Fruit fly (Drosophila melanogaster) whole organism, embryonic: ENCODE results near the gene SclA.

Source experiments
- Abd-B ChIP-seq: fragments of 200-800 bp; sonication (Bioruptor generic); optimal IDR thresholded peaks from 2 replicates; lab custom pipeline; 2018; ENCODE audit warnings: missing biosample characterization, mild to moderate bottlenecking, missing genetic modification characterization, moderate library complexity
- CG10366 ChIP-seq: fragments of 200-800 bp; sonication (Bioruptor generic); IDR thresholded peaks from 2 replicates; pipeline ENCODE4 v1.3.6; 2022; ENCODE audit warnings: missing biosample characterization, missing genetic modification characterization
- CG11504 ChIP-seq: fragments of 200-800 bp; sonication (Bioruptor generic); optimal IDR thresholded peaks from 3 replicates; lab custom pipeline; 2019; ENCODE audit warnings: missing biosample characterization, mild to moderate bottlenecking, missing genetic modification characterization, moderate library complexity
- CG12219 ChIP-seq: fragments of 200-800 bp; sonication (Bioruptor generic); optimal IDR thresholded peaks from 3 replicates; lab custom pipeline; 2018; ENCODE audit warnings: missing biosample characterization, mild to moderate bottlenecking, missing genetic modification characterization
- CG12769 ChIP-seq: fragments of 200-800 bp; sonication (Bioruptor generic); optimal IDR thresholded peaks from 2 replicates; lab custom pipeline; 2019; ENCODE audit warnings: missing biosample characterization, mild to moderate bottlenecking, missing genetic modification characterization, moderate library complexity
- CG13296 ChIP-seq: fragments of 200-800 bp; sonication (Bioruptor generic); optimal IDR thresholded peaks from 3 replicates; lab custom pipeline; 2018; ENCODE audit warnings: missing biosample characterization, mild to moderate bottlenecking, missing genetic modification characterization
- CG1603 ChIP-seq: fragments of 200-800 bp; sonication (Bioruptor generic); optimal IDR thresholded peaks from 2 replicates; lab custom pipeline; 2019; ENCODE audit warnings: missing biosample characterization, mild to moderate bottlenecking, missing genetic modification characterization, moderate library complexity
- CG17361 ChIP-seq: fragments of 200-800 bp; sonication (Bioruptor generic); IDR thresholded peaks from 3 replicates; pipeline ENCODE4 v1.3.6; 2022; ENCODE audit warnings: missing biosample characterization, missing genetic modification characterization
- CG18619 ChIP-seq: fragments of 200-800 bp; sonication (Bioruptor generic); optimal IDR thresholded peaks from 3 replicates; lab custom pipeline; 2017; ENCODE audit warnings: missing biosample characterization, mild to moderate bottlenecking, missing genetic modification characterization
- CG30403 ChIP-seq: fragments of 200-800 bp; sonication (Bioruptor generic); optimal IDR thresholded peaks from 3 replicates; lab custom pipeline; 2016; ENCODE audit warnings: missing biosample characterization, missing genetic modification characterization
- CG3281 ChIP-seq: fragments of 200-800 bp; sonication (Bioruptor generic); optimal IDR thresholded peaks from 3 replicates; lab custom pipeline; 2017; ENCODE audit warnings: missing biosample characterization, mild to moderate bottlenecking, missing genetic modification characterization
- CG5245 ChIP-seq: fragments of 200-800 bp; sonication (Bioruptor generic); optimal IDR thresholded peaks from 3 replicates; lab custom pipeline; 2016; ENCODE audit warnings: missing biosample characterization, missing genetic modification characterization
- CG7839 ChIP-seq: fragments of 200-800 bp; sonication (Bioruptor generic); optimal IDR thresholded peaks from 3 replicates; lab custom pipeline; 2018; ENCODE audit warnings: missing biosample characterization, mild to moderate bottlenecking, missing genetic modification characterization, moderate library complexity
- CG8281 ChIP-seq: fragments of 200-800 bp; sonication (Bioruptor generic); optimal IDR thresholded peaks from 2 replicates; lab custom pipeline; 2018; ENCODE audit warnings: missing biosample characterization, mild to moderate bottlenecking, missing genetic modification characterization, moderate library complexity
- CG8290 ChIP-seq, 3 experiments: fragments of 200-800 bp; sonication (Bioruptor generic); optimal IDR thresholded peaks; 2 replicates each; lab custom pipeline; 2016 to 2019; ENCODE audit warnings: missing biosample characterization in 3 of 3, missing genetic modification characterization in 3 of 3, mild to moderate bottlenecking in 2 of 3, moderate library complexity in 1 of 3
- CG8388 ChIP-seq: fragments of 200-800 bp; sonication (Bioruptor generic); optimal IDR thresholded peaks from 2 replicates; lab custom pipeline; 2019; ENCODE audit warnings: missing biosample characterization, mild to moderate bottlenecking, missing genetic modification characterization, moderate library complexity
- CHES-1-like ChIP-seq: fragments of 200-800 bp; sonication (Bioruptor generic); optimal IDR thresholded peaks from 2 replicates; lab custom pipeline; 2016; ENCODE audit warnings: missing biosample characterization, missing genetic modification characterization
- D ChIP-seq, 2 experiments: fragments of 200-800 bp in 1 of 2; fragments of >200 bp in 1 of 2; sonication (Bioruptor generic) in 1 of 2; optimal IDR thresholded peaks; 2 replicates in 1 of 2; 3 replicates in 1 of 2; lab custom pipeline; 2017; ENCODE audit warnings: mild to moderate bottlenecking in 1 of 2, missing biosample characterization in 1 of 2, missing genetic modification characterization in 1 of 2, missing genetic modification reagents in 1 of 2
- D19B ChIP-seq: fragments of 200-800 bp; sonication (Bioruptor generic); optimal IDR thresholded peaks from 2 replicates; lab custom pipeline; 2017; ENCODE audit warnings: missing biosample characterization, mild to moderate bottlenecking, missing genetic modification characterization
- Gug ChIP-seq: fragments of 200-800 bp; sonication (Bioruptor generic); IDR thresholded peaks from 4 replicates; pipeline ENCODE4 v1.3.6; 2022; ENCODE audit warnings: missing biosample characterization, missing genetic modification characterization
- Mrtf ChIP-seq: fragments of 200-800 bp; sonication (Bioruptor generic); IDR thresholded peaks from 3 replicates; pipeline ENCODE4 v1.3.6; 2022; ENCODE audit warnings: missing biosample characterization, missing genetic modification characterization
- Myb ChIP-seq: fragments of 200-800 bp; sonication (Bioruptor generic); optimal IDR thresholded peaks from 2 replicates; lab custom pipeline; 2016; ENCODE audit warnings: missing biosample characterization, missing genetic modification characterization
- Nf-YC ChIP-seq: fragments of 200-800 bp; optimal IDR thresholded peaks from 3 replicates; lab custom pipeline; 2019; ENCODE audit warnings: missing biosample characterization, mild to moderate bottlenecking, missing genetic modification characterization, moderate library complexity
- Oaz ChIP-seq: fragments of 200-800 bp; sonication (Bioruptor generic); IDR thresholded peaks from 2 replicates; pipeline ENCODE4 v1.3.6; 2022; ENCODE audit warnings: missing biosample characterization, missing genetic modification characterization
- Oli ChIP-seq: fragments of 200-800 bp; sonication (Bioruptor generic); optimal IDR thresholded peaks from 2 replicates; lab custom pipeline; 2018; ENCODE audit warnings: missing biosample characterization, mild to moderate bottlenecking, missing genetic modification characterization, moderate library complexity
- Six4 ChIP-seq: fragments of 200-800 bp; sonication (Bioruptor generic); optimal IDR thresholded peaks from 2 replicates; lab custom pipeline; 2016; ENCODE audit warnings: missing biosample characterization, missing genetic modification characterization
- Spps ChIP-seq: fragments of 200-800 bp; sonication (Bioruptor generic); optimal IDR thresholded peaks from 2 replicates; lab custom pipeline; 2018; ENCODE audit warnings: missing biosample characterization, mild to moderate bottlenecking, missing genetic modification characterization
- Xbp1 ChIP-seq: fragments of 200-800 bp; sonication (Bioruptor generic); optimal IDR thresholded peaks from 3 replicates; lab custom pipeline; 2016; ENCODE audit warnings: missing biosample characterization, mild to moderate bottlenecking, missing genetic modification characterization
- ab ChIP-seq: fragments of 200-800 bp; sonication (Bioruptor generic); optimal IDR thresholded peaks from 2 replicates; lab custom pipeline; 2016; ENCODE audit warnings: missing biosample characterization, missing genetic modification characterization
- bcd ChIP-seq: fragments of 200-800 bp; sonication (Bioruptor generic); optimal IDR thresholded peaks from 2 replicates; lab custom pipeline; 2017; ENCODE audit warnings: missing biosample characterization, mild to moderate bottlenecking, missing genetic modification characterization
- br ChIP-seq: fragments of >200 bp; optimal IDR thresholded peaks from 2 replicates; lab custom pipeline; 2017
- cg ChIP-seq: fragments of 200-800 bp; sonication (Bioruptor generic); optimal IDR thresholded peaks from 3 replicates; lab custom pipeline; 2019; ENCODE audit warnings: missing biosample characterization, mild to moderate bottlenecking, missing genetic modification characterization, moderate library complexity
- cwo ChIP-seq: fragments of 200-800 bp; sonication (Bioruptor generic); optimal IDR thresholded peaks from 3 replicates; lab custom pipeline; 2017; ENCODE audit warnings: missing biosample characterization, missing genetic modification characterization, mild to moderate bottlenecking, moderate library complexity, missing genetic modification reagents
- dimm ChIP-seq: fragments of 200-800 bp; sonication (Bioruptor generic); IDR thresholded peaks from 2 replicates; pipeline ENCODE4 v1.3.6; 2022; ENCODE audit warnings: missing biosample characterization, missing genetic modification characterization
- dysf ChIP-seq: fragments of 200-800 bp; sonication (Bioruptor generic); IDR thresholded peaks from 3 replicates; pipeline ENCODE4 v1.3.6; 2022; ENCODE audit warnings: missing biosample characterization, missing genetic modification characterization
- ems ChIP-seq: fragments of 200-800 bp; sonication (Bioruptor generic); optimal IDR thresholded peaks from 3 replicates; lab custom pipeline; 2016; ENCODE audit warnings: missing biosample characterization, missing genetic modification characterization
- esg ChIP-seq: fragments of 200-800 bp; sonication (Bioruptor generic); conservative IDR thresholded peaks from 2 replicates; pipeline ENCODE4 v1.3.6; 2022; ENCODE audit warnings: missing biosample characterization, missing genetic modification characterization
- kni ChIP-seq: fragments of 200-800 bp; sonication (Bioruptor generic); optimal IDR thresholded peaks from 3 replicates; lab custom pipeline; 2017; ENCODE audit warnings: mild to moderate bottlenecking, missing biosample characterization, missing genetic modification reagents, missing genetic modification characterization
- lbe ChIP-seq: fragments of 200-800 bp; sonication (Bioruptor generic); optimal IDR thresholded peaks from 2 replicates; lab custom pipeline; 2016; ENCODE audit warnings: missing biosample characterization, mild to moderate bottlenecking, missing genetic modification characterization
- mld ChIP-seq: fragments of 200-800 bp; sonication (Bioruptor generic); IDR thresholded peaks from 3 replicates; pipeline ENCODE4 v1.3.6; 2022; ENCODE audit warnings: missing biosample characterization, missing genetic modification characterization; ENCODE audit not compliant: partially characterized antibody
- pfk ChIP-seq: fragments of 200-800 bp; sonication (Bioruptor generic); optimal IDR thresholded peaks from 2 replicates; lab custom pipeline; 2018; ENCODE audit warnings: missing biosample characterization, mild to moderate bottlenecking, missing genetic modification characterization, moderate library complexity
- slou ChIP-seq: fragments of 200-800 bp; sonication (Bioruptor generic); optimal IDR thresholded peaks from 3 replicates; lab custom pipeline; 2016; ENCODE audit warnings: missing biosample characterization, missing genetic modification characterization
- sna ChIP-seq: fragments of 200-800 bp; sonication (Bioruptor generic); IDR thresholded peaks from 2 replicates; pipeline ENCODE4 v1.3.6; 2022; ENCODE audit warnings: missing biosample characterization, missing genetic modification characterization; ENCODE audit not compliant: partially characterized antibody
- tup ChIP-seq: fragments of 200-800 bp; sonication (Bioruptor generic); optimal IDR thresholded peaks from 2 replicates; lab custom pipeline; 2016; ENCODE audit warnings: missing biosample characterization, mild to moderate bottlenecking, missing genetic modification characterization, moderate library complexity
- vfl ChIP-seq: fragments of 200-800 bp; sonication (Bioruptor generic); optimal IDR thresholded peaks from 2 replicates; lab custom pipeline; 2016; ENCODE audit warnings: missing biosample characterization, missing genetic modification characterization
- vnd ChIP-seq: fragments of 200-800 bp; sonication (Bioruptor generic); IDR thresholded peaks from 3 replicates; pipeline ENCODE4 v1.3.6; 2022; ENCODE audit warnings: missing biosample characterization, missing genetic modification characterization; ENCODE audit not compliant: partially characterized antibody
- vvl ChIP-seq: fragments of 200-800 bp; sonication (Bioruptor generic); IDR thresholded peaks from 2 replicates; pipeline ENCODE4 v1.3.6; 2022; ENCODE audit warnings: missing biosample characterization, missing genetic modification characterization

Gene SclA

DNA sequence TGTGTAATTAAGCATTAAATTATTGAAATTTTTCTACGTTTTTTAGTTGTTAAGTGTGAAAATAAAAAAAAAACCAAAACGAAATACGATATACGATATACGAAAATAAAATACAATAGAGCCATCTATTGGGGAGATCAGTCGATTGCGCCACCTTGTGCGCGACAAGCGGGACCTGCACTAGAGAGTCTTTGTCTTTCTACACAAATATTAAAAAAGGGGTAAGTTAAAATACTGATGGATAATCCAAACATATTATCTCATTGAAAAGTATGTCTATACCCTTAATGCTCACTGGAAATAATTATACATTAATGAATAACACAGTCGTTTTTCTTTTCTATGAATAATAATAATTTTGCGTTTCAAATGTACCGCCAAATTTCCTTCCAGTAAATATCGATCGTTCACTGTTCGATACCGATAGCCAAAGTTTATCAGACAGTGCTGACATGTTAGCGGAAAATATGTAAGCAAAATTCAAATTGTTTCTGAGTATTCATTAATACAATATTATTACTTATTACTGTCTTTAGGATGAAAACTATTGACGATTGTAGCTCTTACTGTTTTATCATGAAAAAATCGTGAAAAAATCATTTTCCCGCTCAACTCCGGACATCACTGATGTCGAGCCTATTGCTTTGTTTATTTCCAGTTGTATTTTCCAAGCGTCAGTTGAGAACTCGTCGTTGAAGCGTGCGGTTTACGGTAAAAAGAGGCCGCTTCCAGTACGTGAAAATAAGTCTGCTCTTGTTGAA is 21.6 kb upstream of the SclA start, which contains the start of gene mdy (continued):
- TF ChIP-seq Spps (tag; lab: Kevin White, UChicago) (no peak), Xbp1 (GFP tag; lab: Kevin White, UChicago) (peak; percentile 72), CG8290 (GFP tag; optimal IDR thresholded peaks at IDR 0.05; lab: Kevin White, UChicago) (peak; percentile 68), CG8290 (tag; optimal IDR thresholded peaks at IDR 0.05; lab: Kevin White, UChicago) (peak in 1 of 2 experiments; percentile 66), sna (GFP tag; lab: Robert Waterston, UW) (no peak; the same call in 1 of the 2 replicates), Myb (GFP tag; lab: Kevin White, UChicago) (peak; percentile 32), kni (GFP tag; lab: Kevin White, UChicago) (peak; percentile 8), vnd (GFP tag; lab: Robert Waterston, UW) (0 out of 3 replicates have a peak, but pooled peaks have one; percentile 33), esg (GFP tag; lab: Robert Waterston, UW) (peak; percentile 58), slou (GFP tag; lab: Kevin White, UChicago) (peak; percentile 29), Mrtf (GFP tag; lab: Robert Waterston, UW) (peak; percentile 47; the same call in 1 of the 3 replicates), Gug (peak; percentile 51; the same call in 2 of the 4 replicates), CG5245 (peak; percentile 32), dysf (GFP tag; lab: Robert Waterston, UW) (peak; percentile 55; the same call in 2 of the 3 replicates), ems (GFP tag; lab: Kevin White, UChicago) (peak; percentile 48), Six4 (GFP tag; lab: Kevin White, UChicago) (peak; percentile 33), ab (GFP tag; lab: Kevin White, UChicago) (peak; percentile 36), D19B (peak; percentile 36), CG11504 (tag; lab: Kevin White, UChicago) (peak; percentile 65), CG1603 (peak; percentile 72), vfl (peak; percentile 62), mld (GFP tag; lab: Robert Waterston, UW) (0 out of 3 replicates have a peak, but pooled peaks have one; percentile 25), CG18619 (GFP tag; lab: Kevin White, UChicago) (peak; percentile 34), CG7839 (peak; percentile 44), CG10366 (GFP tag; lab: Robert Waterston, UW) (peak; percentile 49), br (no peak), Nf-YC (tag; lab: Kevin White, UChicago) (peak; percentile 48), bcd (GFP tag; lab: Kevin White, UChicago) (peak; percentile 28), CG8281 (tag; lab: Kevin White, UChicago) (peak; percentile 10), CG12219 (no peak), Oli (tag; lab: Kevin White, UChicago) (peak; percentile 60), CG17361 (GFP tag; lab: Robert Waterston, UW) (peak; percentile 70; the same call in 2 of the 3 replicates), CG13296 (GFP tag; lab: Kevin White, UChicago) (no peak), tup (peak; percentile 29), Abd-B (GFP tag; lab: Kevin White, UChicago) (peak; percentile 7), CG3281 (peak; percentile 33), cg (GFP tag; lab: Kevin White, UChicago) (no peak), lbe (peak; percentile 61), CG12769 (tag; lab: Kevin White, UChicago) (peak; percentile 56), CG8388 (GFP tag; lab: Kevin White, UChicago) (peak; percentile 52), CG30403 (peak; percentile 79), dimm (no peak), D (optimal IDR thresholded peaks at IDR 0.05; lab: Kevin White, UChicago) (no peak), D (GFP tag; optimal IDR thresholded peaks at IDR 0.05; lab: Kevin White, UChicago) (peak; percentile 52), cwo (peak; percentile 35), vvl (peak; percentile 75), CHES-1-like (GFP tag; lab: Kevin White, UChicago) (peak; percentile 68), pfk (GFP tag; lab: Kevin White, UChicago) (no peak), Oaz (GFP tag; lab: Robert Waterston, UW) (0 out of 2 replicates have a peak, but pooled peaks have one; percentile 12)
